Worm (Caenorhabditis elegans): ENCODE measurements around the gene C02F12.8.

- TF ChIP-seq lin-32 (GFP tag; optimal IDR thresholded peaks at IDR 0.05) (no peak), cnd-1 (tag; optimal IDR thresholded peaks at IDR 0.05) (no peak), mep-1 (tag; optimal IDR thresholded peaks at IDR 0.05) (no peak), nhr-12 (tag; optimal IDR thresholded peaks at IDR 0.05) (no peak), mab-5 (tag; optimal IDR thresholded peaks at IDR 0.05) (no peak), snpc-4 (tag; optimal IDR thresholded peaks at IDR 0.05) (no peak)
Measured at ce11 chrX:3733321-3733720, 40.3 kb upstream of the C02F12.8 start.
